Worm (Caenorhabditis elegans) whole organism, L3 larva: Measurements from ENCODE around the gene rad-54.B.

Experiments used
- ceh-28 ChIP-seq: fragments of 150-350 bp; optimal IDR thresholded peaks from 2 replicates; lab custom pipeline; 2014; ENCODE audit warnings: missing biosample characterization, missing genetic modification reagents, missing genetic modification characterization
- snpc-4 ChIP-seq: fragments of 150-350 bp; optimal IDR thresholded peaks from 2 replicates; lab custom pipeline; 2014; ENCODE audit warnings: missing biosample characterization, missing genetic modification characterization
- ztf-4 ChIP-seq: fragments of 150-350 bp; optimal IDR thresholded peaks from 2 replicates; lab custom pipeline; 2014; ENCODE audit warnings: missing biosample characterization, missing genetic modification characterization

The rad-54.B gene

ce11 chrIV:17005734-17006133 lies 55.9 kb downstream of the rad-54.B start:
- TF ChIP-seq ceh-28 (tag; lab: Kevin White, UChicago) (peak; percentile 90), ztf-4 (tag; lab: Kevin White, UChicago) (no peak)

- TF ChIP-seq ztf-4 (tag; lab: Kevin White, UChicago): no peak
- no peak for TF ChIP-seq snpc-4 (tag; lab: Kevin White, UChicago)
Measured at ce11 chrIV:17010274-17010673, 60.4 kb downstream of the rad-54.B start.
